Worm (Caenorhabditis elegans): ENCODE results near the gene cest-1.2.

Gene cest-1.2

ce11 chrV:14167629-14168028, 7.0 kb upstream of the cest-1.2 start, which contains the start of gene ocam-1:
Gene ocam-1 (minus strand): TSS chrV:14167729.
- TF ChIP-seq hmbx-1 (tag; optimal IDR thresholded peaks at IDR 0.05) (no peak), hmg-4 (GFP tag; optimal IDR thresholded peaks at IDR 0.05) (no peak), ets-7 (tag; optimal IDR thresholded peaks at IDR 0.05) (no peak), hnd-1 (tag; optimal IDR thresholded peaks at IDR 0.05) (no peak), ceh-36 (tag; optimal IDR thresholded peaks at IDR 0.05) (no peak), tbx-11 (GFP tag; IDR thresholded peaks at IDR 0.05) (no peak), ceh-13 (GFP tag; optimal IDR thresholded peaks at IDR 0.05) (no peak), tbx-37 (GFP tag; conservative IDR thresholded peaks at IDR 0.05) (no peak), scrt-1 (GFP tag; IDR thresholded peaks at IDR 0.05) (no peak), tra-4 (tag; optimal IDR thresholded peaks at IDR 0.05) (no peak), ama-1 (optimal IDR thresholded peaks at IDR 0.05) (no peak), pes-1 (GFP tag; IDR thresholded peaks at IDR 0.05) (no peak), sea-1 (GFP tag; conservative IDR thresholded peaks at IDR 0.05) (no peak), aly-1 (tag; optimal IDR thresholded peaks at IDR 0.05) (no peak), flt-1 (GFP tag; IDR thresholded peaks at IDR 0.05) (no peak), F13C5.2 (tag; optimal IDR thresholded peaks at IDR 0.05) (no peak), B0310.2 (tag; optimal IDR thresholded peaks at IDR 0.05) (no peak)

ce11 chrV:14166630-14167029, 6.0 kb upstream of the cest-1.2 start, which contains the start of gene cest-1.1:
Gene cest-1.1 (minus strand): TSS chrV:14166730.
- no peak for TF ChIP-seq aly-1 (tag; optimal IDR thresholded peaks at IDR 0.05)
- TF ChIP-seq hnd-1 (tag; optimal IDR thresholded peaks at IDR 0.05) = no peak
- no peak for TF ChIP-seq tra-4 (tag; optimal IDR thresholded peaks at IDR 0.05)
- no peak for TF ChIP-seq ets-7 (tag; optimal IDR thresholded peaks at IDR 0.05)
- TF ChIP-seq F13C5.2 (tag; optimal IDR thresholded peaks at IDR 0.05) = no peak
- no peak for TF ChIP-seq B0310.2 (tag; optimal IDR thresholded peaks at IDR 0.05)
- no peak for TF ChIP-seq sea-1 (GFP tag; conservative IDR thresholded peaks at IDR 0.05)
- TF ChIP-seq ceh-13 (GFP tag; optimal IDR thresholded peaks at IDR 0.05) = no peak
- no peak for TF ChIP-seq flt-1 (GFP tag; IDR thresholded peaks at IDR 0.05)

- TF ChIP-seq flt-1 (GFP tag; IDR thresholded peaks at IDR 0.05) (no peak), scrt-1 (GFP tag; IDR thresholded peaks at IDR 0.05) (no peak), pes-1 (GFP tag; IDR thresholded peaks at IDR 0.05) (no peak), sea-1 (GFP tag; conservative IDR thresholded peaks at IDR 0.05) (no peak), ceh-36 (tag; optimal IDR thresholded peaks at IDR 0.05) (no peak), aly-1 (tag; optimal IDR thresholded peaks at IDR 0.05) (no peak), hmg-4 (GFP tag; optimal IDR thresholded peaks at IDR 0.05) (no peak)
Measured at ce11 chrV:14165745-14166144, 5.1 kb upstream of the cest-1.2 start.

ce11 chrV:14162959-14163548, 2.4 kb upstream of the cest-1.2 start, which contains the start of gene srd-26:
Gene srd-26 (minus strand): TSS chrV:14163009.
- TF ChIP-seq B0310.2 (tag; optimal IDR thresholded peaks at IDR 0.05) (no peak), aly-1 (tag; optimal IDR thresholded peaks at IDR 0.05) (no peak), ets-7 (tag; optimal IDR thresholded peaks at IDR 0.05) (no peak), F13C5.2 (tag; optimal IDR thresholded peaks at IDR 0.05) (no peak), tra-4 (tag; optimal IDR thresholded peaks at IDR 0.05) (no peak), tbx-37 (GFP tag; conservative IDR thresholded peaks at IDR 0.05) (no peak), hmg-4 (GFP tag; optimal IDR thresholded peaks at IDR 0.05) (no peak), tbx-11 (GFP tag; IDR thresholded peaks at IDR 0.05) (no peak), scrt-1 (GFP tag; IDR thresholded peaks at IDR 0.05) (no peak), pes-1 (GFP tag; IDR thresholded peaks at IDR 0.05) (no peak), hmbx-1 (tag; optimal IDR thresholded peaks at IDR 0.05) (no peak), flt-1 (GFP tag; IDR thresholded peaks at IDR 0.05) (no peak), ama-1 (optimal IDR thresholded peaks at IDR 0.05) (no peak), sea-1 (GFP tag; conservative IDR thresholded peaks at IDR 0.05) (no peak), ceh-13 (GFP tag; optimal IDR thresholded peaks at IDR 0.05) (no peak), hnd-1 (tag; optimal IDR thresholded peaks at IDR 0.05) (no peak)

ce11 chrV:14156468-14156867, 4.2 kb downstream of the cest-1.2 start, which contains the start of gene AH10.2:
Gene AH10.2 (plus strand): TSS chrV:14156768.
- TF ChIP-seq tbx-37 (GFP tag; conservative IDR thresholded peaks at IDR 0.05) (no peak), tra-4 (tag; optimal IDR thresholded peaks at IDR 0.05) (no peak), hmg-4 (GFP tag; optimal IDR thresholded peaks at IDR 0.05) (no peak), B0310.2 (tag; optimal IDR thresholded peaks at IDR 0.05) (no peak), ama-1 (optimal IDR thresholded peaks at IDR 0.05) (no peak), ceh-36 (tag; optimal IDR thresholded peaks at IDR 0.05) (no peak), hmbx-1 (tag; optimal IDR thresholded peaks at IDR 0.05) (no peak), pes-1 (GFP tag; IDR thresholded peaks at IDR 0.05) (no peak), sea-1 (GFP tag; conservative IDR thresholded peaks at IDR 0.05) (no peak), scrt-1 (GFP tag; IDR thresholded peaks at IDR 0.05) (no peak), ceh-13 (GFP tag; optimal IDR thresholded peaks at IDR 0.05) (no peak), tbx-11 (GFP tag; IDR thresholded peaks at IDR 0.05) (no peak), flt-1 (GFP tag; IDR thresholded peaks at IDR 0.05) (no peak), ets-7 (tag; optimal IDR thresholded peaks at IDR 0.05) (no peak), aly-1 (tag; optimal IDR thresholded peaks at IDR 0.05) (no peak), hnd-1 (tag; optimal IDR thresholded peaks at IDR 0.05) (no peak)

ce11 chrV:14153615-14154014, 7.0 kb downstream of the cest-1.2 start:
- TF ChIP-seq tbx-37 (GFP tag; conservative IDR thresholded peaks at IDR 0.05) = no peak
- no peak for TF ChIP-seq sea-1 (GFP tag; conservative IDR thresholded peaks at IDR 0.05)
- no peak for TF ChIP-seq tbx-11 (GFP tag; IDR thresholded peaks at IDR 0.05)
- TF ChIP-seq ceh-36 (tag; optimal IDR thresholded peaks at IDR 0.05) = no peak
- no peak for TF ChIP-seq scrt-1 (GFP tag; IDR thresholded peaks at IDR 0.05)
- TF ChIP-seq hmbx-1 (tag; optimal IDR thresholded peaks at IDR 0.05) = no peak

ce11 chrV:14150966-14151365, 9.7 kb downstream of the cest-1.2 start:
- TF ChIP-seq tra-4 (tag; optimal IDR thresholded peaks at IDR 0.05) (no peak), tbx-37 (GFP tag; conservative IDR thresholded peaks at IDR 0.05) (no peak), B0310.2 (tag; optimal IDR thresholded peaks at IDR 0.05) (no peak), ceh-36 (tag; optimal IDR thresholded peaks at IDR 0.05) (no peak), tbx-11 (GFP tag; IDR thresholded peaks at IDR 0.05) (no peak), ama-1 (optimal IDR thresholded peaks at IDR 0.05) (no peak), hnd-1 (tag; optimal IDR thresholded peaks at IDR 0.05) (no peak), F13C5.2 (tag; optimal IDR thresholded peaks at IDR 0.05) (no peak), aly-1 (tag; optimal IDR thresholded peaks at IDR 0.05) (no peak), sea-1 (GFP tag; conservative IDR thresholded peaks at IDR 0.05) (no peak), scrt-1 (GFP tag; IDR thresholded peaks at IDR 0.05) (no peak), hmbx-1 (tag; optimal IDR thresholded peaks at IDR 0.05) (no peak), flt-1 (GFP tag; IDR thresholded peaks at IDR 0.05) (no peak), hmg-4 (GFP tag; optimal IDR thresholded peaks at IDR 0.05) (no peak), pes-1 (GFP tag; IDR thresholded peaks at IDR 0.05) (no peak), ceh-13 (GFP tag; optimal IDR thresholded peaks at IDR 0.05) (no peak), ets-7 (tag; optimal IDR thresholded peaks at IDR 0.05) (no peak)

Data from whole organism, early embryonic.